Fruit fly (Drosophila melanogaster) whole organism, embryonic: ENCODE results near the gene PIG-S.

Source experiments
- ATbp ChIP-seq: fragments of 200-800 bp; sonication (Bioruptor generic); optimal IDR thresholded peaks from 2 replicates; lab custom pipeline; 2017; ENCODE audit warnings: missing biosample characterization, mild to moderate bottlenecking, missing genetic modification characterization, missing genetic modification reagents
- Adf1 ChIP-seq: fragments of 200-800 bp; sonication (Bioruptor generic); IDR thresholded peaks from 2 replicates; pipeline ENCODE4 v1.3.6; 2022; ENCODE audit warnings: missing biosample characterization, missing genetic modification characterization
- CG10462 ChIP-seq: fragments of 200-800 bp; sonication (Bioruptor generic); optimal IDR thresholded peaks from 2 replicates; lab custom pipeline; 2016; ENCODE audit warnings: missing biosample characterization, missing genetic modification characterization
- CG10959 ChIP-seq: fragments of 200-800 bp; sonication (Bioruptor generic); IDR thresholded peaks from 2 replicates; pipeline ENCODE4 v1.3.6; 2022; ENCODE audit warnings: missing biosample characterization, missing genetic modification characterization
- CG12942 ChIP-seq: fragments of 200-800 bp; sonication (Bioruptor generic); optimal IDR thresholded peaks from 3 replicates; lab custom pipeline; 2016; ENCODE audit warnings: missing biosample characterization, missing genetic modification characterization
- CG13624 ChIP-seq: fragments of 200-800 bp; sonication (Bioruptor generic); optimal IDR thresholded peaks from 2 replicates; lab custom pipeline; 2016; ENCODE audit warnings: missing biosample characterization, missing genetic modification characterization
- CG32767 ChIP-seq: fragments of 200-800 bp; sonication (Bioruptor generic); IDR thresholded peaks from 2 replicates; pipeline ENCODE4 v1.3.6; 2022; ENCODE audit warnings: missing biosample characterization, missing genetic modification characterization
- CG33557 ChIP-seq: fragments of 200-800 bp; sonication (Bioruptor generic); optimal IDR thresholded peaks from 2 replicates; lab custom pipeline; 2019; ENCODE audit warnings: missing biosample characterization, mild to moderate bottlenecking, missing genetic modification characterization, moderate library complexity
- CG3838 ChIP-seq: fragments of 200-800 bp; sonication (Bioruptor generic); optimal IDR thresholded peaks from 3 replicates; lab custom pipeline; 2016; ENCODE audit warnings: missing biosample characterization, missing genetic modification characterization
- CG4707 ChIP-seq: fragments of 200-800 bp; sonication (Bioruptor generic); optimal IDR thresholded peaks from 2 replicates; lab custom pipeline; 2018; ENCODE audit warnings: missing biosample characterization, mild to moderate bottlenecking, missing genetic modification characterization, moderate library complexity
- CG5245 ChIP-seq: fragments of 200-800 bp; sonication (Bioruptor generic); optimal IDR thresholded peaks from 3 replicates; lab custom pipeline; 2016; ENCODE audit warnings: missing biosample characterization, missing genetic modification characterization
- CG7745 ChIP-seq: fragments of 200-800 bp; sonication (Bioruptor generic); optimal IDR thresholded peaks from 2 replicates; lab custom pipeline; 2018; ENCODE audit warnings: missing biosample characterization, mild to moderate bottlenecking, missing genetic modification characterization, moderate library complexity
- CG8359 ChIP-seq: fragments of 200-800 bp; sonication (Bioruptor generic); optimal IDR thresholded peaks from 2 replicates; lab custom pipeline; 2017; ENCODE audit warnings: missing biosample characterization, mild to moderate bottlenecking, missing genetic modification characterization, borderline replicate concordance
- CG9797 ChIP-seq: fragments of 200-800 bp; sonication (Bioruptor generic); optimal IDR thresholded peaks from 3 replicates; lab custom pipeline; 2018; ENCODE audit warnings: missing biosample characterization, mild to moderate bottlenecking, missing genetic modification characterization
- Dip2 ChIP-seq: fragments of 200-800 bp; sonication (Bioruptor generic); IDR thresholded peaks from 2 replicates; pipeline ENCODE4 v1.3.6; 2022; ENCODE audit warnings: missing biosample characterization, missing genetic modification characterization
- E2f2 ChIP-seq: fragments of 200-800 bp; sonication (Bioruptor generic); IDR thresholded peaks from 2 replicates; pipeline ENCODE4 v1.3.6; 2022; ENCODE audit warnings: missing biosample characterization, missing genetic modification characterization
- Eip74EF ChIP-seq, 2 experiments: fragments of 200-800 bp in 1 of 2; fragments of >200 bp in 1 of 2; sonication (Bioruptor generic) in 1 of 2; optimal IDR thresholded peaks; 2 replicates each; lab custom pipeline; 2017 to 2019; ENCODE audit warnings: missing biosample characterization in 2 of 2, missing genetic modification characterization in 2 of 2, mild to moderate bottlenecking in 1 of 2, moderate library complexity in 1 of 2
- HLHmδ ChIP-seq: fragments of 200-800 bp; sonication (Bioruptor generic); optimal IDR thresholded peaks from 2 replicates; lab custom pipeline; 2018; ENCODE audit warnings: missing biosample characterization, mild to moderate bottlenecking, missing genetic modification characterization, moderate library complexity
- Hmr ChIP-seq: fragments of 200-800 bp; sonication (Bioruptor generic); optimal IDR thresholded peaks from 3 replicates; lab custom pipeline; 2017; ENCODE audit warnings: mild to moderate bottlenecking, missing biosample characterization, missing genetic modification reagents, missing genetic modification characterization
- Lhr ChIP-seq: fragments of 200-800 bp; sonication (Bioruptor generic); optimal IDR thresholded peaks from 3 replicates; lab custom pipeline; 2017; ENCODE audit warnings: mild to moderate bottlenecking, missing biosample characterization, missing genetic modification reagents, missing genetic modification characterization
- MESR4 ChIP-seq: fragments of 200-800 bp; sonication (Bioruptor generic); optimal IDR thresholded peaks from 2 replicates; lab custom pipeline; 2018; ENCODE audit warnings: missing biosample characterization, mild to moderate bottlenecking, missing genetic modification characterization, moderate library complexity
- Myb ChIP-seq: fragments of 200-800 bp; sonication (Bioruptor generic); optimal IDR thresholded peaks from 2 replicates; lab custom pipeline; 2016; ENCODE audit warnings: missing biosample characterization, missing genetic modification characterization
- NC2β ChIP-seq: fragments of 200-800 bp; sonication (Bioruptor generic); optimal IDR thresholded peaks from 2 replicates; lab custom pipeline; 2016; ENCODE audit warnings: missing biosample characterization, missing genetic modification characterization
- Oli ChIP-seq: fragments of 200-800 bp; sonication (Bioruptor generic); optimal IDR thresholded peaks from 2 replicates; lab custom pipeline; 2018; ENCODE audit warnings: missing biosample characterization, mild to moderate bottlenecking, missing genetic modification characterization, moderate library complexity
- Xrp1 ChIP-seq: fragments of 200-800 bp; sonication (Bioruptor generic); IDR thresholded peaks from 2 replicates; pipeline ENCODE4 v1.3.6; 2022; ENCODE audit warnings: missing biosample characterization, missing genetic modification characterization
- al ChIP-seq: fragments of 200-800 bp; sonication (Bioruptor generic); IDR thresholded peaks from 2 replicates; pipeline ENCODE4 v1.3.6; 2022; ENCODE audit warnings: missing biosample characterization, missing genetic modification characterization
- az2 ChIP-seq: fragments of 200-800 bp; sonication (Bioruptor generic); optimal IDR thresholded peaks from 3 replicates; lab custom pipeline; 2016; ENCODE audit warnings: missing biosample characterization, missing genetic modification characterization
- bsh ChIP-seq, 2 experiments: fragments of 200-800 bp; sonication (Bioruptor generic); optimal IDR thresholded peaks; 2 replicates each; lab custom pipeline; 2017 to 2018; ENCODE audit warnings: mild to moderate bottlenecking in 2 of 2, missing biosample characterization in 2 of 2, missing genetic modification characterization in 2 of 2, moderate library complexity in 1 of 2
- cg ChIP-seq: fragments of 200-800 bp; sonication (Bioruptor generic); optimal IDR thresholded peaks from 3 replicates; lab custom pipeline; 2019; ENCODE audit warnings: missing biosample characterization, mild to moderate bottlenecking, missing genetic modification characterization, moderate library complexity
- disco-r ChIP-seq: fragments of 200-800 bp; sonication (Bioruptor generic); optimal IDR thresholded peaks from 2 replicates; lab custom pipeline; 2016; ENCODE audit warnings: missing biosample characterization, missing genetic modification characterization
- dysf ChIP-seq: fragments of 200-800 bp; sonication (Bioruptor generic); IDR thresholded peaks from 3 replicates; pipeline ENCODE4 v1.3.6; 2022; ENCODE audit warnings: missing biosample characterization, missing genetic modification characterization
- ems ChIP-seq: fragments of 200-800 bp; sonication (Bioruptor generic); optimal IDR thresholded peaks from 3 replicates; lab custom pipeline; 2016; ENCODE audit warnings: missing biosample characterization, missing genetic modification characterization
- fd102C ChIP-seq: fragments of 200-800 bp; sonication (Bioruptor generic); optimal IDR thresholded peaks from 2 replicates; lab custom pipeline; 2018; ENCODE audit warnings: missing biosample characterization, mild to moderate bottlenecking, missing genetic modification characterization, moderate library complexity
- fru ChIP-seq: fragments of >200 bp; optimal IDR thresholded peaks from 2 replicates; lab custom pipeline; 2017
- gcm ChIP-seq: fragments of 200-800 bp; sonication (Bioruptor generic); optimal IDR thresholded peaks from 2 replicates; lab custom pipeline; 2019; ENCODE audit warnings: missing biosample characterization, mild to moderate bottlenecking, missing genetic modification characterization, moderate library complexity
- grau ChIP-seq: fragments of 200-800 bp; optimal IDR thresholded peaks from 3 replicates; lab custom pipeline; 2019; ENCODE audit warnings: missing biosample characterization, mild to moderate bottlenecking, missing genetic modification characterization, moderate library complexity
- hth ChIP-seq: fragments of >200 bp; optimal IDR thresholded peaks from 2 replicates; lab custom pipeline; 2017; ENCODE audit warnings: inconsistent platforms
- jing ChIP-seq: fragments of 200-800 bp; sonication (Bioruptor generic); optimal IDR thresholded peaks from 2 replicates; lab custom pipeline; 2018; ENCODE audit warnings: missing biosample characterization, mild to moderate bottlenecking, missing genetic modification characterization
- knrl ChIP-seq: fragments of 200-800 bp; sonication (Bioruptor generic); IDR thresholded peaks from 3 replicates; pipeline ENCODE4 v1.3.6; 2022; ENCODE audit warnings: missing biosample characterization, missing genetic modification characterization; ENCODE audit not compliant: partially characterized antibody
- maf-S ChIP-seq: fragments of 200-800 bp; sonication (Bioruptor generic); optimal IDR thresholded peaks from 2 replicates; lab custom pipeline; 2016; ENCODE audit warnings: missing biosample characterization, missing genetic modification characterization
- pb ChIP-seq: fragments of 200-800 bp; sonication (Bioruptor generic); optimal IDR thresholded peaks from 3 replicates; lab custom pipeline; 2016; ENCODE audit warnings: missing biosample characterization, missing genetic modification characterization
- schlank ChIP-seq: fragments of 200-800 bp; sonication (Bioruptor generic); optimal IDR thresholded peaks from 2 replicates; lab custom pipeline; 2018; ENCODE audit warnings: missing biosample characterization, mild to moderate bottlenecking, missing genetic modification characterization
- sens-2 ChIP-seq: fragments of 200-800 bp; sonication (Bioruptor generic); IDR thresholded peaks from 2 replicates; pipeline ENCODE4 v1.3.6; 2022; ENCODE audit warnings: missing biosample characterization, missing genetic modification characterization
- sisA ChIP-seq: fragments of 200-800 bp; sonication (Bioruptor generic); IDR thresholded peaks from 2 replicates; pipeline ENCODE4 v1.3.6; 2022; ENCODE audit warnings: missing biosample characterization, missing genetic modification characterization
- so ChIP-seq: fragments of 200-800 bp; sonication (Bioruptor generic); IDR thresholded peaks from 3 replicates; pipeline ENCODE4 v1.3.6; 2022; ENCODE audit warnings: missing biosample characterization, missing genetic modification characterization
- tll ChIP-seq, 2 experiments: fragments of 200-800 bp in 1 of 2; fragments of >200 bp in 1 of 2; sonication (Bioruptor generic) in 1 of 2; optimal IDR thresholded peaks; 2 replicates each; lab custom pipeline; 2017 to 2019; ENCODE audit warnings: missing biosample characterization in 2 of 2, missing genetic modification characterization in 2 of 2, mild to moderate bottlenecking in 1 of 2, moderate library complexity in 1 of 2
- trem ChIP-seq: fragments of 200-800 bp; optimal IDR thresholded peaks from 3 replicates; lab custom pipeline; 2019; ENCODE audit warnings: missing biosample characterization, mild to moderate bottlenecking, missing genetic modification characterization, moderate library complexity

PIG-S gene

dm6 chr3R:24947332-24947731 lies 29.7 kb upstream of the PIG-S start, which contains the start of gene mah:
Gene mah, plus strand, starts transcription at chr3R:24947632.
- no peak for TF ChIP-seq gcm (GFP tag; lab: Kevin White, UChicago)
- no peak for TF ChIP-seq Dip2
- no peak for TF ChIP-seq az2

dm6 chr3R:24944920-24945853 lies 27.5 kb upstream of the PIG-S start, which contains the start of the genes ssh and Nmnat:
Gene ssh, minus strand, starts transcription at chr3R:24944956.
Gene Nmnat, plus strand, starts transcription at chr3R:24945237.
- TF ChIP-seq E2f2 (GFP tag; lab: Robert Waterston, UW) (peak; percentile 32), HLHmδ (GFP tag; lab: Kevin White, UChicago) (no peak), sens-2 (GFP tag; lab: Robert Waterston, UW) (no peak), jing (GFP tag; lab: Kevin White, UChicago) (no peak), CG5245 (no peak), CG8359 (GFP tag; lab: Kevin White, UChicago) (no peak), CG32767 (GFP tag; lab: Robert Waterston, UW) (no peak), Hmr (no peak), al (0 out of 2 replicates have a peak, but pooled peaks have one; percentile 36), fd102C (no peak), hth (lab: Kevin White, UChicago) (no peak), Myb (GFP tag; lab: Kevin White, UChicago) (peak; percentile 67), CG7745 (tag; lab: Kevin White, UChicago) (no peak), ATbp (GFP tag; lab: Kevin White, UChicago) (no peak), schlank (tag; lab: Kevin White, UChicago) (no peak), CG33557 (GFP tag; lab: Kevin White, UChicago) (peak; percentile 3), trem (tag; lab: Kevin White, UChicago) (peak; percentile 93), sisA (GFP tag; lab: Robert Waterston, UW) (no peak), tll (GFP tag; optimal IDR thresholded peaks at IDR 0.05; lab: Kevin White, UChicago) (peak; percentile 85 to 89), knrl (peak; percentile 94), grau (tag; lab: Kevin White, UChicago) (peak; percentile 56), CG3838 (GFP tag; lab: Kevin White, UChicago) (no peak), Eip74EF (GFP tag; optimal IDR thresholded peaks at IDR 0.05; lab: Kevin White, UChicago) (no peak), pb (GFP tag; lab: Kevin White, UChicago) (peak; percentile 1), Xrp1 (peak; percentile 45; the same call in 1 of the 2 replicates), maf-S (GFP tag; lab: Kevin White, UChicago) (no peak), CG9797 (peak; percentile 61), cg (peak; percentile 37), ems (GFP tag; lab: Kevin White, UChicago) (peak; percentile 42), fru (no peak), disco-r (GFP tag; lab: Kevin White, UChicago) (no peak), NC2β (GFP tag; lab: Kevin White, UChicago) (no peak), so (no peak), dysf (GFP tag; lab: Robert Waterston, UW) (peak; percentile 17; the same call in 1 of the 3 replicates), CG13624 (GFP tag; lab: Kevin White, UChicago) (peak; percentile 53), CG12942 (GFP tag; lab: Kevin White, UChicago) (no peak), Lhr (peak; percentile 17), Adf1 (no peak), CG4707 (GFP tag; lab: Kevin White, UChicago) (no peak), Oli (tag; lab: Kevin White, UChicago) (no peak), bsh (GFP tag; optimal IDR thresholded peaks at IDR 0.05; lab: Kevin White, UChicago) (no peak), MESR4 (GFP tag; lab: Kevin White, UChicago) (no peak), CG10959 (GFP tag; lab: Robert Waterston, UW) (no peak), CG10462 (GFP tag; lab: Kevin White, UChicago) (no peak)
